Worm (Caenorhabditis elegans) whole organism, late embryonic: Measurements from ENCODE around the gene gtf-2H5.

ENCODE experiments used
- C08G9.2 ChIP-seq: sonication (generic microtip); optimal IDR thresholded peaks from 2 replicates; lab custom pipeline; 2016; ENCODE audit warnings: mild to moderate bottlenecking, missing genetic modification characterization, moderate library complexity, missing compliant biosample characterization
- F13H6.1 ChIP-seq: sonication (generic microtip); optimal IDR thresholded peaks from 2 replicates; lab custom pipeline; 2016; ENCODE audit warnings: missing genetic modification characterization, missing compliant biosample characterization
- K02D7.2 ChIP-seq: sonication (generic microtip); optimal IDR thresholded peaks from 2 replicates; lab custom pipeline; 2017; ENCODE audit warnings: mild to moderate bottlenecking, missing genetic modification characterization, missing compliant biosample characterization
- K09A11.1 ChIP-seq: sonication (generic microtip); optimal IDR thresholded peaks from 2 replicates; lab custom pipeline; 2017; ENCODE audit warnings: antibody characterized with exemption, mild to moderate bottlenecking, missing genetic modification characterization, missing compliant biosample characterization; ENCODE audit not compliant: insufficient read depth
- T23F11.4 ChIP-seq: fragments of 200-800 bp; sonication (Bioruptor generic); optimal IDR thresholded peaks from 2 replicates; lab custom pipeline; 2018; ENCODE audit warnings: mild to moderate bottlenecking, missing genetic modification characterization, missing compliant biosample characterization
- ahr-1 ChIP-seq: sonication (generic microtip); optimal IDR thresholded peaks from 2 replicates; lab custom pipeline; 2016; ENCODE audit warnings: missing genetic modification characterization, missing compliant biosample characterization
- ceh-14 ChIP-seq: sonication (generic microtip); optimal IDR thresholded peaks from 2 replicates; lab custom pipeline; 2016; ENCODE audit warnings: missing genotype, missing genetic modification characterization, missing compliant biosample characterization
- ceh-18 ChIP-seq: sonication (generic microtip); optimal IDR thresholded peaks from 2 replicates; lab custom pipeline; 2016; ENCODE audit warnings: missing genetic modification characterization, missing compliant biosample characterization
- ceh-19 ChIP-seq: fragments of 200-800 bp; sonication (Bioruptor generic); optimal IDR thresholded peaks from 2 replicates; lab custom pipeline; 2018; ENCODE audit warnings: mild to moderate bottlenecking, missing genetic modification characterization, missing compliant biosample characterization
- ceh-2 ChIP-seq: sonication (generic microtip); optimal IDR thresholded peaks from 2 replicates; lab custom pipeline; 2016; ENCODE audit warnings: missing genotype, missing genetic modification characterization, missing compliant biosample characterization
- ceh-22 ChIP-seq: sonication (generic microtip); optimal IDR thresholded peaks from 2 replicates; lab custom pipeline; 2017; ENCODE audit warnings: missing biosample characterization, missing genetic modification characterization
- ceh-24 ChIP-seq: sonication (generic microtip); optimal IDR thresholded peaks from 2 replicates; lab custom pipeline; 2016; ENCODE audit warnings: mild to moderate bottlenecking, missing genetic modification characterization, missing compliant biosample characterization
- ceh-30 ChIP-seq: fragments of 150-350 bp; optimal IDR thresholded peaks from 2 replicates; lab custom pipeline; 2014; ENCODE audit warnings: missing biosample characterization, missing genetic modification characterization
- ceh-34 ChIP-seq: sonication (generic microtip); optimal IDR thresholded peaks from 2 replicates; lab custom pipeline; 2016; ENCODE audit warnings: mild to moderate bottlenecking, missing genetic modification characterization, missing compliant biosample characterization
- ceh-45 ChIP-seq: fragments of 200-800 bp; sonication (Bioruptor generic); IDR thresholded peaks from 2 replicates; pipeline ENCODE4 v1.3.6; 2022; ENCODE audit warnings: missing genetic modification reagents, missing genetic modification characterization, missing compliant biosample characterization
- ceh-48 ChIP-seq: sonication (generic microtip); optimal IDR thresholded peaks from 2 replicates; lab custom pipeline; 2016; ENCODE audit warnings: missing genetic modification characterization, inconsistent platforms, missing compliant biosample characterization
- ceh-6 ChIP-seq: fragments of 200-800 bp; sonication (Bioruptor generic); optimal IDR thresholded peaks from 2 replicates; lab custom pipeline; 2018; ENCODE audit warnings: mild to moderate bottlenecking, missing genetic modification characterization, missing compliant biosample characterization
- ceh-9 ChIP-seq: sonication (generic microtip); optimal IDR thresholded peaks from 2 replicates; lab custom pipeline; 2016; ENCODE audit warnings: mild to moderate bottlenecking, missing genetic modification characterization, inconsistent platforms, missing compliant biosample characterization
- che-1 ChIP-seq: sonication (generic microtip); optimal IDR thresholded peaks from 2 replicates; lab custom pipeline; 2016; ENCODE audit warnings: mild to moderate bottlenecking, missing genetic modification characterization, missing compliant biosample characterization
- dve-1 ChIP-seq: sonication (generic microtip); optimal IDR thresholded peaks from 2 replicates; lab custom pipeline; 2017; ENCODE audit warnings: antibody characterized with exemption, mild to moderate bottlenecking, missing genetic modification characterization, missing compliant biosample characterization
- elt-2 ChIP-seq: sonication (generic microtip); optimal IDR thresholded peaks from 2 replicates; lab custom pipeline; 2016; ENCODE audit warnings: missing genetic modification reagents, missing genetic modification characterization, missing compliant biosample characterization
- elt-4 ChIP-seq: sonication (generic microtip); optimal IDR thresholded peaks from 2 replicates; lab custom pipeline; 2016; ENCODE audit warnings: missing genetic modification characterization, missing compliant biosample characterization
- eyg-1 ChIP-seq: sonication (generic microtip); optimal IDR thresholded peaks from 2 replicates; lab custom pipeline; 2016; ENCODE audit warnings: missing genotype, missing genetic modification characterization, missing compliant biosample characterization
- fax-1 ChIP-seq: sonication (generic microtip); optimal IDR thresholded peaks from 2 replicates; lab custom pipeline; 2016; ENCODE audit warnings: missing genotype, missing genetic modification characterization, missing compliant biosample characterization
- fkh-10 ChIP-seq: fragments of 150-350 bp; optimal IDR thresholded peaks from 2 replicates; lab custom pipeline; 2014; ENCODE audit warnings: missing biosample characterization, missing genetic modification reagents, missing genetic modification characterization
- fkh-6 ChIP-seq: sonication (generic microtip); optimal IDR thresholded peaks from 2 replicates; lab custom pipeline; 2016; ENCODE audit warnings: missing genetic modification characterization, missing compliant biosample characterization
- gmeb-2 ChIP-seq: sonication (generic microtip); optimal IDR thresholded peaks from 2 replicates; lab custom pipeline; 2016; ENCODE audit warnings: missing genetic modification characterization, inconsistent platforms, missing compliant biosample characterization
- hlh-13 ChIP-seq: fragments of 200-800 bp; sonication (Bioruptor generic); optimal IDR thresholded peaks from 2 replicates; lab custom pipeline; 2018; ENCODE audit warnings: mild to moderate bottlenecking, missing genetic modification characterization, missing compliant biosample characterization
- hlh-15 ChIP-seq: sonication (generic microtip); optimal IDR thresholded peaks from 2 replicates; lab custom pipeline; 2016; ENCODE audit warnings: missing genetic modification characterization, missing compliant biosample characterization
- hlh-30 ChIP-seq: sonication (generic microtip); optimal IDR thresholded peaks from 2 replicates; lab custom pipeline; 2017; ENCODE audit warnings: antibody characterized with exemption, missing genetic modification characterization, missing compliant biosample characterization; ENCODE audit not compliant: insufficient read depth
- hlh-6 ChIP-seq: sonication (generic microtip); optimal IDR thresholded peaks from 2 replicates; lab custom pipeline; 2016; ENCODE audit warnings: missing genotype, missing genetic modification characterization, missing compliant biosample characterization
- hlh-8 ChIP-seq: sonication (generic microtip); optimal IDR thresholded peaks from 2 replicates; lab custom pipeline; 2016; ENCODE audit warnings: missing genotype, missing genetic modification characterization, missing compliant biosample characterization
- lim-6 ChIP-seq: sonication (generic microtip); optimal IDR thresholded peaks from 2 replicates; lab custom pipeline; 2016; ENCODE audit warnings: missing genetic modification characterization, missing compliant biosample characterization
- lin-11 ChIP-seq: fragments of 200-800 bp; sonication (Bioruptor generic); optimal IDR thresholded peaks from 2 replicates; lab custom pipeline; 2018; ENCODE audit warnings: mild to moderate bottlenecking, missing genetic modification characterization, missing compliant biosample characterization
- madf-2 ChIP-seq: sonication (generic microtip); optimal IDR thresholded peaks from 2 replicates; lab custom pipeline; 2017; ENCODE audit warnings: missing genetic modification characterization, missing compliant biosample characterization
- nfya-1 ChIP-seq: sonication (generic microtip); optimal IDR thresholded peaks from 2 replicates; lab custom pipeline; 2017; ENCODE audit warnings: missing genetic modification characterization, mild to moderate bottlenecking, missing compliant biosample characterization, antibody characterized with exemption, moderate library complexity
- npax-4 ChIP-seq: sonication (generic microtip); optimal IDR thresholded peaks from 2 replicates; lab custom pipeline; 2016; ENCODE audit warnings: missing genetic modification characterization, missing compliant biosample characterization
- pag-3 ChIP-seq: sonication (generic microtip); optimal IDR thresholded peaks from 2 replicates; lab custom pipeline; 2016; ENCODE audit warnings: missing compliant biosample characterization, missing genetic modification characterization, borderline replicate concordance
- pat-9 ChIP-seq: fragments of 200-800 bp; sonication (Bioruptor generic); optimal IDR thresholded peaks from 2 replicates; lab custom pipeline; 2018; ENCODE audit warnings: mild to moderate bottlenecking, missing genetic modification characterization, moderate library complexity, missing compliant biosample characterization
- pax-1 ChIP-seq: fragments of 150-350 bp; optimal IDR thresholded peaks from 2 replicates; lab custom pipeline; 2014; ENCODE audit warnings: missing biosample characterization, missing genetic modification characterization
- pha-4 ChIP-seq: fragments of 150-350 bp; optimal IDR thresholded peaks from 2 replicates; lab custom pipeline; 2018; ENCODE audit warnings: missing biosample characterization, missing genetic modification reagents, missing genetic modification characterization
- pqm-1 ChIP-seq: sonication (generic microtip); optimal IDR thresholded peaks from 2 replicates; lab custom pipeline; 2016; ENCODE audit warnings: missing genetic modification characterization, missing compliant biosample characterization
- pros-1 ChIP-seq: fragments of 150-350 bp; optimal IDR thresholded peaks from 2 replicates; lab custom pipeline; 2014; ENCODE audit warnings: missing biosample characterization, missing genetic modification reagents, missing genetic modification characterization
- ref-2 ChIP-seq: sonication (generic microtip); optimal IDR thresholded peaks from 2 replicates; lab custom pipeline; 2016; ENCODE audit warnings: missing genetic modification characterization, missing compliant biosample characterization
- sdc-2 ChIP-seq: sonication (generic microtip); optimal IDR thresholded peaks from 2 replicates; lab custom pipeline; 2016; ENCODE audit warnings: missing genotype, missing genetic modification characterization, missing compliant biosample characterization
- sox-4 ChIP-seq: sonication (generic microtip); optimal IDR thresholded peaks from 2 replicates; lab custom pipeline; 2017; ENCODE audit warnings: mild to moderate bottlenecking, missing genetic modification characterization, inconsistent platforms, missing compliant biosample characterization
- syd-9 ChIP-seq: sonication (generic microtip); optimal IDR thresholded peaks from 2 replicates; lab custom pipeline; 2016; ENCODE audit warnings: mild to moderate bottlenecking, missing genetic modification characterization, moderate library complexity, missing compliant biosample characterization
- tbx-2 ChIP-seq: sonication (generic microtip); optimal IDR thresholded peaks from 2 replicates; lab custom pipeline; 2016; ENCODE audit warnings: missing genetic modification characterization, missing compliant biosample characterization
- ttx-3 ChIP-seq: sonication (generic microtip); optimal IDR thresholded peaks from 2 replicates; lab custom pipeline; 2016; ENCODE audit warnings: missing genetic modification reagents, missing genetic modification characterization, missing compliant biosample characterization
- unc-55 ChIP-seq: sonication (generic microtip); optimal IDR thresholded peaks from 2 replicates; lab custom pipeline; 2017; ENCODE audit warnings: missing biosample characterization, missing genetic modification reagents, missing genetic modification characterization
- zip-5 ChIP-seq: sonication (generic microtip); optimal IDR thresholded peaks from 2 replicates; lab custom pipeline; 2016; ENCODE audit warnings: missing genetic modification characterization, missing compliant biosample characterization

gtf-2H5 gene

DNA sequence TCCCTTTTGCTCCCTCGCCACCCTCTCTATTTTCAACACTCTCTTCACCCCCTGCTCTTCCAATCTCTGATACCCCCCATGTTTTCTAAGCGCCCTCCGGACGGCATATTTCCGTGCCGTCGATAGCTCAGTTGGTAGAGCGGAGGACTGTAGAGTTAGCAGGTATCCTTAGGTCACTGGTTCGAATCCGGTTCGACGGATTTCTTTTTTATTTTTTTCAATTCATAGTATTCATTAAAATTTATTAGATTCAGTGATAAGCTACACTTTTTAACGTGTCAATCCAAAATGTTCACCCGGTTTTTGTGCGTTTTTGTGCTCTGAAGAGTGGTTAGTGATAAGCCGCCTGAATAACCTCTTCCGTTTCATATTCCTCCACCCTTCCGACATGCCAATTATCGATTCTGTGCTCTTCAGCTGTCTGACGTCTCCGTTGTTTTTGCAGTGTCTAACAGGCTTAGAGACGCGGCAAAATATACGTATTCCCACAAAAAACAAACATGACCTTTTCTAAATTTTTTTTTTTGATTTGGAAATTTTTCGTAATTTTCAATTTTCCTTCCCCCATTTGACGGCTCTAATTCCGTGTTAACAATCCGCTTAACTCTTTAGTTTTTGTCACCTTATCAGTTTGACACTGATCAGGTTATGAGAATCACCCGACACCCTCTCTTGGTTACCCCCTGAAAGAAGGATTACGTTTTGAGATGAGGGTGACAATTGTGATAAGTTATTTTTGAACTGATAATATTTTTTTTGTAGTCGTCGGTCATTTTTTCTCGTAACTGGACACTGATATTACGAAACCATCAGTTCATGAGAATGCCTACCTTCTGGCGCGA is 41.9 kb downstream of the gtf-2H5 start:
- TF ChIP-seq fax-1 (tag; lab: Kevin White, UChicago) (peak; percentile 55), ceh-2 (tag; lab: Kevin White, UChicago) (no peak), hlh-15 (tag; lab: Kevin White, UChicago) (peak; percentile 28), ceh-18 (tag; lab: Kevin White, UChicago) (no peak), ceh-22 (tag; lab: Kevin White, UChicago) (no peak), ref-2 (tag; lab: Kevin White, UChicago) (peak; percentile 60), madf-2 (tag; lab: Kevin White, UChicago) (peak; percentile 64), syd-9 (peak; percentile 51), hlh-6 (peak; percentile 27), ceh-9 (tag; lab: Kevin White, UChicago) (no peak), sox-4 (tag; lab: Kevin White, UChicago) (peak; percentile 53), lin-11 (tag; lab: Kevin White, UChicago) (peak; percentile 56), hlh-8 (tag; lab: Kevin White, UChicago) (peak; percentile 38), ahr-1 (peak; percentile 37), eyg-1 (peak; percentile 78), ceh-48 (tag; lab: Kevin White, UChicago) (peak; percentile 48), gmeb-2 (tag; lab: Kevin White, UChicago) (peak; percentile 67), F13H6.1 (tag; lab: Kevin White, UChicago) (peak; percentile 13), zip-5 (tag; lab: Kevin White, UChicago) (peak; percentile 42), pax-1 (tag; lab: Kevin White, UChicago) (no peak), npax-4 (tag; lab: Kevin White, UChicago) (peak; percentile 48), C08G9.2 (peak; percentile 15), sdc-2 (tag; lab: Kevin White, UChicago) (peak; percentile 8), T23F11.4 (peak; percentile 58), lim-6 (tag; lab: Kevin White, UChicago) (peak; percentile 22), pha-4 (tag; lab: Kevin White, UChicago) (no peak), pqm-1 (no peak), pag-3 (no peak), dve-1 (peak; percentile 20), ceh-14 (tag; lab: Kevin White, UChicago) (peak; percentile 56), pat-9 (tag; lab: Kevin White, UChicago) (peak; percentile 63), hlh-30 (tag; lab: Kevin White, UChicago) (no peak), nfya-1 (tag; lab: Kevin White, UChicago) (peak; percentile 29), ceh-30 (tag; lab: Kevin White, UChicago) (no peak), elt-4 (no peak), elt-2 (peak; percentile 78), che-1 (tag; lab: Kevin White, UChicago) (peak; percentile 50), ceh-24 (tag; lab: Kevin White, UChicago) (peak; percentile 50), tbx-2 (peak; percentile 7), fkh-6 (peak; percentile 43), K09A11.1 (tag; lab: Kevin White, UChicago) (peak; percentile 66), unc-55 (GFP tag; lab: Kevin White, UChicago) (no peak), ceh-19 (GFP tag; lab: Kevin White, UChicago) (peak; percentile 67), fkh-10 (GFP tag; lab: Kevin White, UChicago) (no peak), ceh-45 (GFP tag; lab: Robert Waterston, UW) (peak; percentile 39; the same call in 1 of the 2 replicates), K02D7.2 (tag; lab: Kevin White, UChicago) (no peak), ttx-3 (peak; percentile 60), ceh-34 (tag; lab: Kevin White, UChicago) (peak; percentile 39), ceh-6 (GFP tag; lab: Kevin White, UChicago) (peak; percentile 75), pros-1 (tag; lab: Kevin White, UChicago) (no peak), hlh-13 (GFP tag; lab: Kevin White, UChicago) (peak; percentile 47)
